Fruit fly (Drosophila melanogaster) whole organism, larva: ENCODE results near the gene GstD8.

Experiments used
- noc ChIP-seq: fragments of 200-800 bp; sonication (Bioruptor generic); optimal IDR thresholded peaks from 3 replicates; lab custom pipeline; 2019; ENCODE audit warnings: missing biosample characterization, mild to moderate bottlenecking, missing genetic modification characterization, moderate library complexity

Gene GstD8

dm6 chr3R:12379708-12380107 lies at the start of gene GstD8:
TSS of gene GstD8 (plus strand) at chr3R:12380008.
- TF ChIP-seq noc (tag; lab: Kevin White, UChicago) = no peak

- no peak for TF ChIP-seq noc (tag; lab: Kevin White, UChicago)
These were observed 38.4 kb upstream of the GstD8 start, which contains the start of gene Sgsf for dm6 chr3R:12341374-12341773. TSS of gene Sgsf (plus strand) at chr3R:12341674.

dm6 chr3R:12344914-12345549 lies 34.8 kb upstream of the GstD8 start:
- no peak for TF ChIP-seq noc (tag; lab: Kevin White, UChicago)

- no peak for TF ChIP-seq noc (tag; lab: Kevin White, UChicago)
These were observed 33.8 kb upstream of the GstD8 start for dm6 chr3R:12345989-12346388.

dm6 chr3R:12347659-12348058 lies 32.1 kb upstream of the GstD8 start:
- no peak for TF ChIP-seq noc (tag; lab: Kevin White, UChicago)

dm6 chr3R:12350497-12350896 lies 29.3 kb upstream of the GstD8 start, which contains the start of gene CG10038:
TSS of gene CG10038 (minus strand) at chr3R:12350644.
- TF ChIP-seq noc (tag; lab: Kevin White, UChicago) = no peak

dm6 chr3R:12352003-12352402 lies 27.8 kb upstream of the GstD8 start, which contains the start of gene CG10041:
TSS of gene CG10041 (minus strand) at chr3R:12352103.
- TF ChIP-seq noc (tag; lab: Kevin White, UChicago) = no peak

dm6 chr3R:12356044-12356443 lies 23.8 kb upstream of the GstD8 start, which contains the start of gene MBD-R2:
TSS of gene MBD-R2 (minus strand) at chr3R:12356265.
- TF ChIP-seq noc (tag; lab: Kevin White, UChicago) = no peak

- TF ChIP-seq noc (tag; lab: Kevin White, UChicago) = no peak
These were observed 20.0 kb upstream of the GstD8 start, which contains the start of gene CG4115 for dm6 chr3R:12359837-12360236. TSS of gene CG4115 (plus strand) at chr3R:12360008.

dm6 chr3R:12361962-12362497 lies 17.8 kb upstream of the GstD8 start:
- no peak for TF ChIP-seq noc (tag; lab: Kevin White, UChicago)

dm6 chr3R:12363544-12363943 lies 16.3 kb upstream of the GstD8 start:
- TF ChIP-seq noc (tag; lab: Kevin White, UChicago) = no peak

- no peak for TF ChIP-seq noc (tag; lab: Kevin White, UChicago)
These were observed 15.2 kb upstream of the GstD8 start, which contains the start of gene Tim17a1 for dm6 chr3R:12364580-12364979. TSS of gene Tim17a1 (minus strand) at chr3R:12364680.

dm6 chr3R:12365264-12365840 lies 14.5 kb upstream of the GstD8 start, which contains the start of gene GstD10:
TSS of gene GstD10 (minus strand) at chr3R:12365735.
- TF ChIP-seq noc (tag; lab: Kevin White, UChicago) = peak; percentile 46

dm6 chr3R:12365887-12366286 lies 13.9 kb upstream of the GstD8 start:
- no peak for TF ChIP-seq noc (tag; lab: Kevin White, UChicago)

dm6 chr3R:12367464-12367863 lies 12.3 kb upstream of the GstD8 start, which contains the start of gene GstD9:
TSS of gene GstD9 (minus strand) at chr3R:12367564.
- no peak for TF ChIP-seq noc (tag; lab: Kevin White, UChicago)

dm6 chr3R:12369135-12369792 lies 10.5 kb upstream of the GstD8 start, which contains the start of gene GstD1:
TSS of gene GstD1 (minus strand) at chr3R:12369268.
- TF ChIP-seq noc (tag; lab: Kevin White, UChicago) = peak; percentile 87
